Fruit fly (Drosophila melanogaster) Kc167 (cell line): ENCODE results near the gene Prp3.

ENCODE experiments used
- Myc ChIP-seq: fragments of >200 bp; optimal IDR thresholded peaks from 2 replicates; lab custom pipeline; 2017; ENCODE audit warnings: missing external identifiers
- Sin3A ChIP-seq: fragments of >200 bp; optimal IDR thresholded peaks from 2 replicates; lab custom pipeline; 2018; ENCODE audit warnings: missing external identifiers
- h ChIP-seq: fragments of >200 bp; optimal IDR thresholded peaks from 3 replicates; lab custom pipeline; 2018; ENCODE audit warnings: missing external identifiers
- insv ChIP-seq: fragments of >200 bp; optimal IDR thresholded peaks from 3 replicates; lab custom pipeline; 2018; ENCODE audit warnings: missing external identifiers
- psq ChIP-seq: fragments of >200 bp; optimal IDR thresholded peaks from 2 replicates; lab custom pipeline; 2017; ENCODE audit warnings: missing external identifiers
- ttk ChIP-seq: sonication (Bioruptor generic); optimal IDR thresholded peaks from 2 replicates; lab custom pipeline; 2017; ENCODE audit warnings: missing external identifiers

The Prp3 gene

dm6 chr3L:19897685-19898009 is 12.5 kb upstream of the Prp3 start:
- TF ChIP-seq Myc (no peak), insv (lab: Kevin White, UChicago) (no peak), h (lab: Kevin White, UChicago) (no peak), Sin3A (lab: Kevin White, UChicago) (no peak), psq (no peak), ttk (lab: Kevin White, UChicago) (no peak)

- TF ChIP-seq Sin3A (lab: Kevin White, UChicago) = no peak
- TF ChIP-seq h (lab: Kevin White, UChicago) = no peak
- no peak for TF ChIP-seq Myc
- TF ChIP-seq ttk (lab: Kevin White, UChicago) = no peak
- no peak for TF ChIP-seq psq
Measured at dm6 chr3L:19898547-19899282, 11.4 kb upstream of the Prp3 start.

dm6 chr3L:19899308-19899927 is 10.7 kb upstream of the Prp3 start:
- TF ChIP-seq psq (no peak), Myc (no peak), Sin3A (lab: Kevin White, UChicago) (no peak), h (lab: Kevin White, UChicago) (no peak), ttk (lab: Kevin White, UChicago) (no peak), insv (lab: Kevin White, UChicago) (no peak)

- TF ChIP-seq insv (lab: Kevin White, UChicago) = no peak
- no peak for TF ChIP-seq h (lab: Kevin White, UChicago)
- no peak for TF ChIP-seq Myc
- TF ChIP-seq Sin3A (lab: Kevin White, UChicago) = no peak
- TF ChIP-seq ttk (lab: Kevin White, UChicago) = no peak
Measured at dm6 chr3L:19900184-19901089, 9.7 kb upstream of the Prp3 start.

- TF ChIP-seq Sin3A (lab: Kevin White, UChicago) (no peak), Myc (no peak), h (lab: Kevin White, UChicago) (no peak), ttk (lab: Kevin White, UChicago) (no peak), psq (no peak), insv (lab: Kevin White, UChicago) (no peak)
Measured at dm6 chr3L:19901486-19902255, 8.4 kb upstream of the Prp3 start.

dm6 chr3L:19902560-19903399 is 7.3 kb upstream of the Prp3 start:
- no peak for TF ChIP-seq ttk (lab: Kevin White, UChicago)
- no peak for TF ChIP-seq Myc
- TF ChIP-seq h (lab: Kevin White, UChicago) = no peak
- TF ChIP-seq insv (lab: Kevin White, UChicago) = no peak
- no peak for TF ChIP-seq psq

dm6 chr3L:19903400-19903846 is 6.7 kb upstream of the Prp3 start:
- TF ChIP-seq Myc (no peak), Sin3A (lab: Kevin White, UChicago) (no peak), ttk (lab: Kevin White, UChicago) (no peak), insv (lab: Kevin White, UChicago) (no peak), psq (no peak), h (lab: Kevin White, UChicago) (no peak)

- TF ChIP-seq psq (no peak), ttk (lab: Kevin White, UChicago) (no peak), insv (lab: Kevin White, UChicago) (no peak), h (lab: Kevin White, UChicago) (no peak), Sin3A (lab: Kevin White, UChicago) (no peak), Myc (no peak)
Measured at dm6 chr3L:19904411-19905135, 5.5 kb upstream of the Prp3 start.

dm6 chr3L:19905427-19905826 is 4.7 kb upstream of the Prp3 start:
- TF ChIP-seq Myc (no peak), Sin3A (lab: Kevin White, UChicago) (no peak), insv (lab: Kevin White, UChicago) (no peak), psq (no peak), ttk (lab: Kevin White, UChicago) (no peak), h (lab: Kevin White, UChicago) (no peak)

- TF ChIP-seq Myc = no peak
- TF ChIP-seq ttk (lab: Kevin White, UChicago) = no peak
- no peak for TF ChIP-seq h (lab: Kevin White, UChicago)
- no peak for TF ChIP-seq Sin3A (lab: Kevin White, UChicago)
- TF ChIP-seq insv (lab: Kevin White, UChicago) = no peak
- no peak for TF ChIP-seq psq
Measured at dm6 chr3L:19906148-19906752, 3.9 kb upstream of the Prp3 start.
